Fruit fly (Drosophila melanogaster): Measurements from ENCODE around the gene CG8028.

DNA sequence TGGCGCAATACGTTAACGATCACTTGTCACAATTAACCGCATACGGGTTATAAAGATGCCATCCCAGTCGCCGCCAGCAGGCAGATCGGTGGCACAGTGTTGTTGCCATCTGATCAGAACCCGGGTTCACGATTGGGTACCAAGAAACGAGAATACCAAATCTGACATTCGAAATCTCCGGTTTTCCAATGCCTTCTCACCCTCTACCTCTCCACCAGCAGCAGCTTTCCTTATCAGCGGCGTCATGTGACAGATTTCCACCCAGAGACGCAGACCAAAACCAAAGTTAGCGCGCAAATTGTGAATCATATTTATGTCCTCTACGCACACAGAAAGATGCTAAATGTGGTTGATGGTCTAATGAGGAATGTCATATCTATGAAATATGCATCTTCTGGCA is 41.5 kb downstream of the CG8028 start:
- no peak for TF ChIP-seq Pif1B (GFP tag; optimal IDR thresholded peaks at IDR 0.05)
- TF ChIP-seq CG32121 (GFP tag; IDR thresholded peaks at IDR 0.05), result no peak
- no peak for TF ChIP-seq CG10348 (GFP tag; IDR thresholded peaks at IDR 0.05)
- no peak for TF ChIP-seq rn (GFP tag; IDR thresholded peaks at IDR 0.05)
- TF ChIP-seq gl (tag; optimal IDR thresholded peaks at IDR 0.05), result no peak
- no peak for TF ChIP-seq Ets98B (GFP tag; IDR thresholded peaks at IDR 0.05)
- no peak for TF ChIP-seq Pif1A (GFP tag; optimal IDR thresholded peaks at IDR 0.05)
- TF ChIP-seq CG17806 (tag; optimal IDR thresholded peaks at IDR 0.05), result no peak
- TF ChIP-seq CG12605 (GFP tag; IDR thresholded peaks at IDR 0.05), result no peak
- no peak for TF ChIP-seq CG15710 (tag; optimal IDR thresholded peaks at IDR 0.05)

All from whole organism, pupa.